Worm (Caenorhabditis elegans) whole organism, midembryonic: ENCODE data around the gene fbxb-74.

Source experiments
- T22C8.4 ChIP-seq: fragments of 200-800 bp; sonication (Bioruptor generic); IDR thresholded peaks from 2 replicates; pipeline ENCODE4 v1.3.6; 2022; ENCODE audit warnings: missing genetic modification characterization, missing compliant biosample characterization
- cog-1 ChIP-seq: sonication (generic microtip); optimal IDR thresholded peaks from 2 replicates; lab custom pipeline; 2016; ENCODE audit warnings: missing genetic modification characterization, missing compliant biosample characterization
- flt-1 ChIP-seq: fragments of 200-800 bp; sonication (Bioruptor generic); IDR thresholded peaks from 2 replicates; pipeline ENCODE4 v1.3.6; 2022; ENCODE audit warnings: missing genetic modification characterization, missing compliant biosample characterization
- klf-2 ChIP-seq: fragments of 200-800 bp; sonication (Bioruptor generic); conservative IDR thresholded peaks from 2 replicates; pipeline ENCODE4 v1.3.6; 2022; ENCODE audit warnings: missing genetic modification reagents, missing genetic modification characterization, missing compliant biosample characterization
- med-1 ChIP-seq: sonication (generic microtip); optimal IDR thresholded peaks from 2 replicates; lab custom pipeline; 2017; ENCODE audit warnings: missing genetic modification characterization, mild to moderate bottlenecking, missing compliant biosample characterization, antibody characterized with exemption, missing genetic modification reagents; ENCODE audit not compliant: insufficient read depth
- ref-1 ChIP-seq: fragments of 200-800 bp; sonication (Bioruptor generic); conservative IDR thresholded peaks from 2 replicates; pipeline ENCODE4 v1.3.6; 2022; ENCODE audit warnings: missing genetic modification reagents, missing genetic modification characterization, missing compliant biosample characterization
- tab-1 ChIP-seq: fragments of 200-800 bp; sonication (Bioruptor generic); IDR thresholded peaks from 2 replicates; pipeline ENCODE4 v1.3.6; 2022; ENCODE audit warnings: missing genetic modification characterization, missing compliant biosample characterization
- ztf-23 ChIP-seq: fragments of 200-800 bp; sonication (Bioruptor generic); IDR thresholded peaks from 2 replicates; pipeline ENCODE4 v1.3.6; 2022; ENCODE audit warnings: missing genetic modification reagents, missing genetic modification characterization, missing compliant biosample characterization
- ztf-29 ChIP-seq: fragments of 200-800 bp; sonication (Bioruptor generic); IDR thresholded peaks from 2 replicates; pipeline ENCODE4 v1.3.6; 2022; ENCODE audit warnings: missing genetic modification reagents, missing genetic modification characterization, missing compliant biosample characterization

The fbxb-74 gene

DNA sequence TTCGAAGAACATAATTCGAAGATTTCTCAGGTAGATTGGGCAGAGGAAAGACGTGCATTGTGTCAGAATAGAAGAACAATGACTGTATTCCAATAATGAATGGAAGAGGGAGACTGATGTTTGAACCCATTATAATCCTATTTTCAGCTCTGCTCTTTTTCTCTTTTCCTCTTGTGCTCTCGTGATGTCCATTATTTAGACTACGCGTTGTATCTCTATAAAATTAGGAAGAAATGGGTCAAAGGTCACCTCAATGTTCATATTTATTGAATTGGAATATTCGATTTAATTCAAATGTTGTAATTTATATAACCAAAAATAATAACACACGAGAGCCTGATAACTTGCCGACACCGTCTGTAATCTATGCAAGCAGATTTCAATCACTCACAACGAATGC lies at the start of gene fbxb-74:
fbxb-74 (minus strand) TSS at position 101 of the 400 bp plus-strand sequence.
- TF ChIP-seq tab-1 (GFP tag; lab: Robert Waterston, UW) (no peak), med-1 (no peak), flt-1 (GFP tag; lab: Robert Waterston, UW) (no peak), klf-2 (GFP tag; lab: Robert Waterston, UW) (no peak), ref-1 (GFP tag; lab: Robert Waterston, UW) (no peak)

DNA sequence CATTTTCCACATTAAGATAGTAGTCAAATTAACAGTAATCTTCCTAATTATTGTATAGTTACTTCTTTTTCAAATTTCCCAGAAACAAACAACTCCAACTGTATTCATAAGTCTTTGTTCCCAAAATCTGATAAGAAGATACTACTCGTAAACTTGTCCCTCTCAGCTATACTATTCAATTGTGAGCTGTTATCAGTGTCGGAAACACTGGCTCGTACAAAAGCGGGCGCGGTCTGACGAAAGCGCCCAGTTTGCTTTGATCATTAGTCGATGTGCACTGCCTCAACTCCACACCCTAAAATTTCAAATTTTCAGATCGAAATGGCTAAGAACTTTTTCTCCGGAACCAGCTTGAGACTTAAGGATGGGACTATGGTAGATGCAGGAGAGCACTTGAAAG lies 47.6 kb upstream of the fbxb-74 start, which contains the start of gene trx-3:
trx-3 (plus strand) TSS at position 291 of the 400 bp plus-strand sequence.
- TF ChIP-seq med-1 (no peak), tab-1 (GFP tag; lab: Robert Waterston, UW) (no peak), ztf-29 (GFP tag; lab: Robert Waterston, UW) (no peak), ztf-23 (GFP tag; lab: Robert Waterston, UW) (no peak), ref-1 (GFP tag; lab: Robert Waterston, UW) (no peak), klf-2 (GFP tag; lab: Robert Waterston, UW) (no peak), T22C8.4 (no peak), cog-1 (tag; lab: Kevin White, UChicago) (no peak), flt-1 (GFP tag; lab: Robert Waterston, UW) (no peak)

DNA sequence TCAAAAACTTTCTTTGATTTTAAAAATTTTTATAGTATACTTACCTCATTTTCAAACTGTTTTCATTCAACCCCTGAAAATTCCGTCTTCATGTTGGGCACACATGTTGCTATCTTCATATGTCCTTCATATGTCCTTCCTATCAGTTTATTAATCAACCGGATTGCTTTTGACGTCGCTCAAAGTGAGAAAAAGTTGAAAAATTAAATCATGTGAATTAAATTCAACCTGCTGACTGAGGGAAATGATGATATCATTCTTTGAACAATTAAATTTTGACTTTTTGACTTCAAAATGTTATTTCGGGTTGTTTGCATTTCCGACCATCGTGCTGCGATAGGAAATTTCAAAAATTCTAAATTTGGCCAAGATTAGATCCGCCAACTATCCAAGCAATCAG lies 45.5 kb upstream of the fbxb-74 start:
- TF ChIP-seq ztf-23 (GFP tag; lab: Robert Waterston, UW) (no peak), klf-2 (GFP tag; lab: Robert Waterston, UW) (no peak), cog-1 (tag; lab: Kevin White, UChicago) (no peak), flt-1 (GFP tag; lab: Robert Waterston, UW) (no peak), T22C8.4 (no peak), ztf-29 (GFP tag; lab: Robert Waterston, UW) (no peak), med-1 (no peak), ref-1 (GFP tag; lab: Robert Waterston, UW) (no peak), tab-1 (GFP tag; lab: Robert Waterston, UW) (no peak)

DNA sequence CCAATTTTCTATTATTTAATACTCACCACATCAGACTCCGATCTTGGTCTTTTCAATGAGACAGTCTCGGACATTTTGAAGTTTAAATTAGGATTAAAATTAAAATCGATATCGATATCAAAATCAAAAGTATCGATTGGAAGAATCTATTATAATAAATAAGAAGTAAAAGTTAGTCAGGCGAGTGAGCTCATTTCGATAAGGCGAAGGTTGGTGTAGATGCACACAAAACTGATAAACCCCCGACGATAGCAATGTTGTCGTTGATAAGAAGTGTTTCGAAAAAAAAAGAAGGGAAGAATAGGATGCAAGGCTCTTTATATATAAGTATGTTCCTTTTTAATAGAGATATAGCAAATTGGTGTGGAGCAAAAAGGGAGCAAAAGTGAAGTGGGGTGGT lies 43.4 kb upstream of the fbxb-74 start, which contains the start of gene M01H9.4:
M01H9.4 (minus strand) TSS at position 379 of the 400 bp plus-strand sequence.
- TF ChIP-seq cog-1 (tag; lab: Kevin White, UChicago) (no peak), ztf-23 (GFP tag; lab: Robert Waterston, UW) (no peak), flt-1 (GFP tag; lab: Robert Waterston, UW) (no peak), tab-1 (GFP tag; lab: Robert Waterston, UW) (no peak), med-1 (no peak)

DNA sequence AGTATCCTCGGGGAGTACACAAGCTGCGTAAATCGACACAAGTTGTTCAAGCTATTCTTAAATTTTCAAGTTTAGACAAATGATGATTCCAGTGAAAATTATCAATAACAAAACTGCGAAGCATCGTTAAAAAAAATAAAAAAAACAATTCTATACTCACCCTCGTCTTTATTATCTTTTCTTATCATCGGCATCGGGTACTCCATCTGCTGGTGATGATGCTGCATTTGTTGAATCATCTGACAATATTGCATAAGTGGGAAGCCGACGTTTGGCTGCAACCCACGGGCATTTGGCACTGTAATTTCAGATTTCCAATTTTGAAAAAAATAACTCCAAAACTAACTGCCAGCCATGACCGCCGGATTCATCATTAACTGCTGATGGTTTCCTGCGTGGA lies 42.2 kb upstream of the fbxb-74 start:
- TF ChIP-seq klf-2 (GFP tag; lab: Robert Waterston, UW) = no peak
- TF ChIP-seq med-1 = no peak
- TF ChIP-seq T22C8.4 = no peak

DNA sequence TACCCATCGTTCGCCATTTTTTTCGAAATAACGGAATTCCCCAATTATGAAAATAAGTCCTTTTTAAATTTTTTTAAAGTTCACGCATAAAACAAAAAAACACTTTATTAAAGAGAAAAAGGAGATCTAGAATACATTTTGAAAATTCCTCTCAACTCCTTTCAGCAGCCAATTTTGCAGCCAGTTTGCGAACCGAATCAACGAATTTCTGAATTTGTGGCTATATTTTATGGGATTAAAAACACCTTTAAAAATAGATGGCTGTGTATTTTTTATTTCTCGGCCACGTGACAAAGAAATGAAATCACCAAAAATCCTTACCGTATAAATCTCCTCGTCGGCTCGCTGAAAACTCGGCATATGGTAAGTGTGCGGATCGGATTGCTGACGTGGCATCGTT lies 40.9 kb upstream of the fbxb-74 start, which contains the start of gene M01H9.10:
M01H9.10 (minus strand) TSS at position 101 of the 400 bp plus-strand sequence.
- no peak for TF ChIP-seq T22C8.4
- TF ChIP-seq cog-1 (tag; lab: Kevin White, UChicago) = no peak
- no peak for TF ChIP-seq med-1
- TF ChIP-seq tab-1 (GFP tag; lab: Robert Waterston, UW) = no peak
- TF ChIP-seq ztf-23 (GFP tag; lab: Robert Waterston, UW) = no peak
- TF ChIP-seq flt-1 (GFP tag; lab: Robert Waterston, UW) = no peak
- TF ChIP-seq ztf-29 (GFP tag; lab: Robert Waterston, UW) = no peak
- no peak for TF ChIP-seq klf-2 (GFP tag; lab: Robert Waterston, UW)
- TF ChIP-seq ref-1 (GFP tag; lab: Robert Waterston, UW) = no peak

DNA sequence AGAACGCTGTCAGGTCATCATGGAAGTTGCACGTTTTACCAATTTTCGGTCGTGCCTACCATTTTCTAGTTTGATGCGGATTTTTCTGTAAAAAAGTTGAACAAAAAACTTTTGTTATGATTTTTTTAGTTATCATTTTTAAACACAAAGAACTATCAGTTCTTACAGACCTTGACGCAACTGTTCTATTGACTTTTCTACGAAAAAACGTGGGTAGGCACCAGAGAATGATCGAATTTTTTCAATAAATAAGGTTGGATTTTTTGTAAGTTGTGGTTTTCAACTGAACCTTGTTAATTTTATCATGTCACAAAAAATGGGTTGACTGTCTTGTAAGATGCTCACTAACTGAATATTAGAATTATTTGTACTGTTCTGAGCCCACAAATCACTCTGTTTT lies 39.5 kb upstream of the fbxb-74 start:
- TF ChIP-seq ztf-29 (GFP tag; lab: Robert Waterston, UW) (no peak), cog-1 (tag; lab: Kevin White, UChicago) (no peak), ref-1 (GFP tag; lab: Robert Waterston, UW) (no peak), T22C8.4 (no peak), tab-1 (GFP tag; lab: Robert Waterston, UW) (no peak), klf-2 (GFP tag; lab: Robert Waterston, UW) (no peak), med-1 (no peak), ztf-23 (GFP tag; lab: Robert Waterston, UW) (no peak), flt-1 (GFP tag; lab: Robert Waterston, UW) (no peak)

DNA sequence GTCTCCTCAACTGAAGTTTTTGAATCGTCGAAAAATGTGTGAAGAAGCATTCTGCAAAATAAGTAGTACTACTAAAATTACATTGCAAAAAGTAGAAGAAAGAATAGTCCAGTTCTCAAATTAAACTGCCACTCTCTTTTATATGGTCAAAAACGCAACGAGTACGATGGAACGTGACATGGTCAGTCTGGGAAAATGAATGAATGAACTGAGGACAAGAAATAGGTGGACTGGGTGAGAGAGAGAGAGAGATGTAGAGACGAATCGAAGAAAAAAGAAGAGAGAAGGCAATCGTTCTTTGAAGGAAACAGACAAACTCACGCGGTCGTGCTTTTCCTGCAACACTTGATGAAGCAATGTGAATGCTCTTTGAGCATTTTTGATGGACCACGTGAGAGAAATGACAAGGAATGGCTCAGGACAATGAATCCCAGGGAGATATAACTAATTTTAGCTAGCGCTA lies 38.0 kb upstream of the fbxb-74 start, which contains the start of gene M01H9.3:
M01H9.3 (minus strand) TSS at position 51 of the 463 bp plus-strand sequence.
- TF ChIP-seq T22C8.4 (no peak), klf-2 (GFP tag; lab: Robert Waterston, UW) (no peak), med-1 (no peak), flt-1 (GFP tag; lab: Robert Waterston, UW) (no peak), cog-1 (tag; lab: Kevin White, UChicago) (no peak), ref-1 (GFP tag; lab: Robert Waterston, UW) (no peak), ztf-29 (GFP tag; lab: Robert Waterston, UW) (no peak), ztf-23 (GFP tag; lab: Robert Waterston, UW) (no peak), tab-1 (GFP tag; lab: Robert Waterston, UW) (no peak)

DNA sequence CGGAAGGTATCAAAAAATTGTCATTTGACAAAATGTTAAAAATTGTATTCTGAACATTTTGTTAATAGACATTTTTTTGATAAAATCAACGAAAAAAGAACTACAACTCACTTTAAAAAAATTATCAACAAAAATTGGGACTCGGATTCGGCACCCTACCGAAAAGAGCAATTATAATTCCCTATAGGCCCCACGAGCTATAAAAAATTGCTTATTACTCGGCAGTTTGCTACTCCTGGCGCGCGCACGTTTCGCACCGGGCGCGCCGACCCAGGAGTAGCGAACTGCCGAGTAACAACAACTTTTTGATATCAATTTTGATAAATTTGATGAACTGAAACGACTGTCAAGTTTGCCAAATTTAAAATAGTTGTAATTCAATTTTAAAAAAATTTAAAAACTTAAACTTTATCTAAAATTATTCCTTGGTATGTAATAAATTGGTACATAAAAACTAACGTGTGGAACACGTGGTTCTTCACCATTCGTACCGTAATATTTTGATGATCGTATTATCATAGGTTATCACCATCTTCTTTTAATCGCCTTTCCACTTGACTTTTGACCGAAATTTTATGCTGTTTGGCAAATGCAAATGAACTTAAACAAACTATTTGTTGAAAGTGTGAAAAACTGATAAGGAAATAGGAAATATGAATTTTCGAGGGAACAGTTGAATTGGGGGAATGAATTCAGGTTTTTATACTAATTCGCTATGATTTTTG lies 36.4 kb upstream of the fbxb-74 start:
- TF ChIP-seq ztf-23 (GFP tag; lab: Robert Waterston, UW) = no peak
- no peak for TF ChIP-seq tab-1 (GFP tag; lab: Robert Waterston, UW)
- no peak for TF ChIP-seq T22C8.4
- TF ChIP-seq ztf-29 (GFP tag; lab: Robert Waterston, UW) = no peak
- no peak for TF ChIP-seq flt-1 (GFP tag; lab: Robert Waterston, UW)
- no peak for TF ChIP-seq klf-2 (GFP tag; lab: Robert Waterston, UW)
- no peak for TF ChIP-seq cog-1 (tag; lab: Kevin White, UChicago)
